Fruit fly (Drosophila melanogaster): ENCODE data around the gene BtbVII.

The BtbVII gene

dm6 chr3L:3159309-3160194 is 11.1 kb downstream of the BtbVII start, which contains the start of the genes ND-30 and CG15812:
Gene ND-30, minus strand, starts transcription at chr3L:3159578.
Gene CG15812, plus strand, starts transcription at chr3L:3159991.
- no peak for TF ChIP-seq CG17801 (GFP tag; optimal IDR thresholded peaks at IDR 0.05; ENCODE audit: partially characterized antibody)

dm6 chr3L:3161968-3162367 is 13.5 kb downstream of the BtbVII start, which contains the start of gene rasp:
Gene rasp, plus strand, starts transcription at chr3L:3162180.
- no peak for TF ChIP-seq CG17801 (GFP tag; optimal IDR thresholded peaks at IDR 0.05; ENCODE audit: partially characterized antibody)

DNA sequence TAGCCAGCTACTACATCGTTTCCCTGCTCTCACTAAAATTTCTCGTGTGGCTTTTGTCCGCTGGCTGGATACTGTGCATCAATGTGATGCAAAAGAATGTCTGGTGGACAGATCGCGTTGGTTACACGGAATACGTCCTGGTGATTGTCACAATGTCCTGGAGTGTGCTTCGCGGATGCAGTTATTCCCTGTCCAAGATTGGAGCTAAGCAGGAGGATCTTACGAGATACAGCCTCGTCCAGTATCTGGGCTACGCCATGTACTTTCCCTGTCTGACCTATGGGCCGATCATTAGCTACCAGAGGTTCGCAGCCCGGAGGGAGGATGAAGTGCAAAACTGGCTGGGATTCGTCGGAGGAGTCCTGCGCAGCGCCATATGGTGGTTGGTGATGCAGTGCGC is 14.1 kb downstream of the BtbVII start:
- TF ChIP-seq CG17801 (GFP tag; optimal IDR thresholded peaks at IDR 0.05; ENCODE audit: partially characterized antibody) = no peak

DNA sequence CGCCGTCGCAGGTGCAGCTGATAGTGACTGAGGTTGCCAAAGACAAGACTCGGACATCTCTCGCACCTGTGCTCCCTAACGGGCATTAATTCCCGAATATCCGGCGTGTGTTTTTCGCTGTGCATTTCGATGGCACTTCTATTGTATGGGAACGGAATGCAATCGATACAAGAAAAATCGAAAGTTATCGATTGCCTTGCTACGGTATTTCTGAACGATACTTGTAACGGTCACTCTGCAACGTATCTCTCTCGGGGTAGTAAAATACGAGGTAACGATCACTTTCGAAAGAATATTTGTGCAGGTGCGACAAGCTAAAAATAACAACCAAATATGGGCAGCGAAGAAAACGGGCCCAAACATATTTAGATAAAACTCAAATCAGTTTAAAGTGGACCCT is 16.5 kb downstream of the BtbVII start, which contains the start of gene CG32280:
Gene CG32280 (plus strand): TSS at position 231 of the 400 bp plus-strand sequence.
- TF ChIP-seq CG17801 (GFP tag; optimal IDR thresholded peaks at IDR 0.05; ENCODE audit: partially characterized antibody) = peak; percentile 30

DNA sequence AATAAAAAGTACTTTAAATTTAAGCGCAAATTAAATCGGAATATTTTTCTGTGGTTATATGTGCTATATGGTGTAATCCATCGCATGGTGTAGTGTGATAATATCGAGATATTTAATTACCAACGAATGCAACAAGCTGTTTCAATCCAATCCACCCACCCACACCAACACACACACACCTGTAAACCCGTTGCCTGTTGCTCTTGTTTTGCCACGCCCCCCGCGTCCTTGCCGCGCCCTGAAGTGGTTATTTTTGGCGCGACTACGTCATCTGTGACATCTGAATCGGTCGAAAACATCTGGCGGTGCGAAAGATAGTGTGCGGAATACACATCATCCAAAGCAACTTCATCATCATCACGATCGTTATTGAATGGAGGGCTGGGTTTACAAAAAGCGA is 17.0 kb downstream of the BtbVII start:
- no peak for TF ChIP-seq CG17801 (GFP tag; optimal IDR thresholded peaks at IDR 0.05; ENCODE audit: partially characterized antibody)

- no peak for TF ChIP-seq CG17801 (GFP tag; optimal IDR thresholded peaks at IDR 0.05; ENCODE audit: partially characterized antibody)
These were observed 17.8 kb downstream of the BtbVII start, which contains the start of gene Asciz for dm6 chr3L:3166200-3166695. Gene Asciz, minus strand, starts transcription at chr3L:3166250.

dm6 chr3L:3169107-3169506 is 20.7 kb downstream of the BtbVII start, which contains the start of the genes CG32278 and CG32281:
Gene CG32278, plus strand, starts transcription at chr3L:3169286.
Gene CG32281, plus strand, starts transcription at chr3L:3169375.
- TF ChIP-seq CG17801 (GFP tag; optimal IDR thresholded peaks at IDR 0.05; ENCODE audit: partially characterized antibody) = no peak

DNA sequence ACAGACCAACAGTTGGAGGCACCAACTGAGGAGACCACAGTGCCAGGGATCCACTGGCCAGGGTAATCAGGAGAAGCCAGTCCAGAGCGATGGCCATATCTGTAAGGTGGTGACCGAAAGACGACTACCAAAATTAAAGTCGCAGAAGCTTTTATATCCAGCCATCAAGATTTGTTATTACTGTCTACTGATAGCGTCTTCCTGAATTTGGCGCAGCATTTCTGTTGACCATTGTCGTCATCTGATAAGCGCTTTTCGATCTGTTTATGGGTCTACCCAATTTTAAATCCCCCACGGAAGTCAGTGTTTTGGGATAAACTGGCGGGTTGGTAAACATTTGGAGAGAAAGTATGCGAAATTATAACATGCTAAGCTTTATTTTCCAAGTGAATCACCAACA is 24.0 kb downstream of the BtbVII start, which contains the start of gene CG14963:
Gene CG14963 (minus strand): TSS at position 101 of the 400 bp plus-strand sequence.
- no peak for TF ChIP-seq CG17801 (GFP tag; optimal IDR thresholded peaks at IDR 0.05; ENCODE audit: partially characterized antibody)

DNA sequence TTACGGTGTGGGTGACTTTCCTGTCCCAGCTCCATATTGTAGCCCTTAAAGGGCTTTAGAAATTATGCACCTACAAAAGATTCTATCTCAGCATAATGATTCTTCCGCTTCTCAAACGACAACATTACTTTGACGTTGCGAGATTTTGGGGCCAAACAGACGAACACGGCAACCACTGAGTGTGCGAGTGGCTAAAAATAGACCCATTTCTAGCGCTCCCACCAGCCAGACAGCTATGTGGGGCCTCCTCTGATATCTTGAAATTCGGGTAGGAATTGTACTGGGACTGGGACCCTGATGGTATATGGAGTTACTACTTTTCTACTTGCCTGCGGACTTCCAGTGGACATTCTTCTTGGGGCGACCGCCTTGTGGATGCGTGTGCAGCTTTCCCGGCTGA is 29.4 kb downstream of the BtbVII start:
- TF ChIP-seq CG17801 (GFP tag; optimal IDR thresholded peaks at IDR 0.05; ENCODE audit: partially characterized antibody) = no peak

dm6 chr3L:3178530-3179096 is 30.2 kb downstream of the BtbVII start, which contains the start of the genes MnM and Girdin:
Gene MnM, minus strand, starts transcription at chr3L:3178580.
Gene Girdin, plus strand, starts transcription at chr3L:3178930.
- no peak for TF ChIP-seq CG17801 (GFP tag; optimal IDR thresholded peaks at IDR 0.05; ENCODE audit: partially characterized antibody)

- TF ChIP-seq CG17801 (GFP tag; optimal IDR thresholded peaks at IDR 0.05; ENCODE audit: partially characterized antibody) = peak; percentile 92
These were observed 31.0 kb downstream of the BtbVII start for dm6 chr3L:3179474-3179873.

DNA sequence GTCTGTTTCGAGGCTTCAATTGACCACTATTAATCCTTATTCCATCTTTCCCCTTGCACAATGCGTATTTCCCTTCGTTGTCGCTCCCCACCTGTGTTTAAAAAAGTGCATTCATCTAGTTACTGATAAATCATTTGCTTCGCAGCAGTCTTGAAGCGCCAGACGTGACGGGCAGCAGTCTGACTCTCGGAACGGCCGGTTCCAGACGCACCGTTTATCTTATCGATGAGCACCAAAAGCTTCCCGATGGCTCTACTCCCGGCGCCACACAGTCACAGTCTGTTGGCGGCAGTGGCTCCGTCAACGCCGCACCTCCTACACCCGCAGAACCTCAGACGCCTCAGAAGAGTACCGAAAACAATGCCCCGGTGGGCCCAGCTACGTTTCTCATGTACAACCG is 35.7 kb downstream of the BtbVII start, which contains the start of gene CG42494:
Gene CG42494 (plus strand): TSS at position 301 of the 400 bp plus-strand sequence.
- no peak for TF ChIP-seq CG17801 (GFP tag; optimal IDR thresholded peaks at IDR 0.05; ENCODE audit: partially characterized antibody)

dm6 chr3L:3186364-3186763 is 37.9 kb downstream of the BtbVII start, which contains the start of gene CG32284:
Gene CG32284, plus strand, starts transcription at chr3L:3186664.
- no peak for TF ChIP-seq CG17801 (GFP tag; optimal IDR thresholded peaks at IDR 0.05; ENCODE audit: partially characterized antibody)

DNA sequence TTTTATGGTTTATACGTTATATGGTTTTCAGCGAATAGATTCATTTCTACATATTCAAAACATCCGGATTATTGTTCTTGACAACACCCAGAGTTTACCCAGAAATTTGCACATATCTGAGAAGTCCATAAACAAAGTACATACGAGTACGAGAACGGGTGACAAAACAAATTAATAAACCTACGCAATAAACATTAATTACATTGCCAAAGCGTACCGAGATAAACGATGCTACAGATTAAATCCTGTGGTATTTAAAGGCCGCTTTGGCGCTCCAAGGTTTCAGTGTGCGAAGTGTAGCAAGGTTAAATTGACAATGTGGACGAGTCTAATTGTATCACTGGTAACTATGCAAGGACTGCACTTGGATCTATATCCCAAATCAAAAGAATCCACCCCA is 38.8 kb downstream of the BtbVII start, which contains the start of gene CG14957:
Gene CG14957 (plus strand): TSS at position 301 of the 400 bp plus-strand sequence.
- no peak for TF ChIP-seq CG17801 (GFP tag; optimal IDR thresholded peaks at IDR 0.05; ENCODE audit: partially characterized antibody)

dm6 chr3L:3189647-3190046 is 41.2 kb downstream of the BtbVII start, which contains the start of the genes CG42525 and CG14958:
Gene CG42525, minus strand, starts transcription at chr3L:3189747.
Gene CG14958, plus strand, starts transcription at chr3L:3189978.
- no peak for TF ChIP-seq CG17801 (GFP tag; optimal IDR thresholded peaks at IDR 0.05; ENCODE audit: partially characterized antibody)
